Fruit fly (Drosophila melanogaster) S2 (cell line): ENCODE measurements around the gene Baldspot.

Experiments
- CG8478 ChIP-seq: fragments of >200 bp; optimal IDR thresholded peaks from 2 replicates; lab custom pipeline; 2018
- CTCF ChIP-seq, 2 experiments: fragments of >200 bp; optimal IDR thresholded peaks; 2 replicates each; lab custom pipeline; 2018

DNA sequence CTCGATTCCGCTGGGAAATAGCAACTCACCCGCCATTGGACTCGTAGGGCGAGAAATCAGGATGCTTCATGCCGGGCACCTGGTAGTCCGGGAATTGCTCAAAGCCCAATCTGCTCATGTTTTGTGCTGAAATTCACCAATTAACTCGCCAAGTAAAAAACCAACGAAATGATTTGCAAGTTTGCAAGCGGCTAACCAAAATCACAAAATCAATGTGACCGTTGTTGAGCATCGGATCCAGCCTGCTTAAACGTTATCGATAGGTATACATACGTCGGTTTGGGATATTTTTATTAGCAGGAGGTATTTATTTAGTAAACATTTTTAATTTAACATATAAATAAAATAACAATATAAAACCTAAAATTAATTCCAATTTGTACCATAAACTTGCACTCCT is 51.2 kb downstream of the Baldspot start, which contains the start of gene Prosbeta6:
- TF ChIP-seq CG8478 (no peak), CTCF (optimal IDR thresholded peaks at IDR 0.05; lab: Kevin White, UChicago) (peak in 1 of 2 experiments; percentile 5)
